Worm (Caenorhabditis elegans) whole organism, early embryonic: ENCODE results near the gene Y62H9A.13.

Experiments used
- aly-1 ChIP-seq: sonication (generic microtip); optimal IDR thresholded peaks from 2 replicates; lab custom pipeline; 2016; ENCODE audit warnings: missing genetic modification characterization, missing compliant biosample characterization
- ama-1 ChIP-seq: fragments of 150-350 bp; optimal IDR thresholded peaks from 2 replicates; lab custom pipeline; 2014
- hmbx-1 ChIP-seq: sonication (generic microtip); optimal IDR thresholded peaks from 2 replicates; lab custom pipeline; 2016; ENCODE audit warnings: mild to moderate bottlenecking, missing genetic modification characterization, missing compliant biosample characterization
- hmg-4 ChIP-seq: fragments of 200-800 bp; sonication (Bioruptor generic); optimal IDR thresholded peaks from 2 replicates; lab custom pipeline; 2018; ENCODE audit warnings: mild to moderate bottlenecking, missing genetic modification characterization, missing compliant biosample characterization
- hnd-1 ChIP-seq: sonication (generic microtip); optimal IDR thresholded peaks from 2 replicates; lab custom pipeline; 2016; ENCODE audit warnings: missing genetic modification characterization, missing compliant biosample characterization
- tbx-37 ChIP-seq: fragments of 200-800 bp; sonication (Bioruptor generic); conservative IDR thresholded peaks from 2 replicates; pipeline ENCODE4 v1.3.6; 2022; ENCODE audit warnings: missing genetic modification reagents, missing genetic modification characterization, missing compliant biosample characterization

ce11 chrX:11879871-11880270 is 36.9 kb upstream of the Y62H9A.13 start, which contains the start of the genes Y62H9A.3 and Y62H9A.4:
- TF ChIP-seq hmbx-1 (tag; lab: Kevin White, UChicago), result no peak
- TF ChIP-seq hmg-4 (GFP tag; lab: Kevin White, UChicago), result no peak
- TF ChIP-seq tbx-37, result no peak
- TF ChIP-seq aly-1 (tag; lab: Kevin White, UChicago), result no peak
- no peak for TF ChIP-seq hnd-1
- no peak for TF ChIP-seq ama-1 (lab: Kevin White, UChicago)
